Fruit fly (Drosophila melanogaster) whole organism: ENCODE measurements around the gene AP-1sigma.

Experiments
- EcR ChIP-seq, 2 experiments: fragments of >200 bp; optimal IDR thresholded peaks; 2 replicates each; lab custom pipeline; 2017; ENCODE audit warnings: missing biosample characterization in 2 of 2, missing genetic modification characterization in 2 of 2, missing genetic modification reagents in 2 of 2
- pan ChIP-seq: fragments of >200 bp; optimal IDR thresholded peaks from 2 replicates; lab custom pipeline; 2017
- psq ChIP-seq: fragments of >200 bp; optimal IDR thresholded peaks from 2 replicates; lab custom pipeline; 2017
- usp ChIP-seq: fragments of >200 bp; optimal IDR thresholded peaks from 2 replicates; lab custom pipeline; 2017; ENCODE audit warnings: missing biosample characterization, missing genetic modification characterization, mixed read lengths

- TF ChIP-seq psq (lab: Kevin White, UChicago) (no peak), usp (GFP tag; lab: Kevin White, UChicago) (no peak), EcR (GFP tag; optimal IDR thresholded peaks at IDR 0.05; lab: Kevin White, UChicago) (no peak), pan (no peak)
Observed at dm6 chr3R:23996224-23996623, 37.8 kb downstream of the AP-1sigma start, which contains the start of gene LSm3.
